Worm (Caenorhabditis elegans) whole organism, young adult: ENCODE measurements around the gene F13A2.4.

Experiments
- B0336.3 ChIP-seq: fragments of 200-800 bp; sonication (Bioruptor generic); IDR thresholded peaks from 2 replicates; pipeline ENCODE4 v1.3.6; 2022; ENCODE audit warnings: missing genetic modification characterization, missing compliant biosample characterization
- F23B12.7 ChIP-seq: sonication (generic microtip); optimal IDR thresholded peaks from 2 replicates; lab custom pipeline; 2017; ENCODE audit warnings: missing genetic modification characterization, mild to moderate bottlenecking, missing compliant biosample characterization, antibody characterized with exemption, moderate library complexity; ENCODE audit not compliant: insufficient read depth
- mes-4 ChIP-seq: sonication (generic microtip); optimal IDR thresholded peaks from 2 replicates; lab custom pipeline; 2016; ENCODE audit warnings: missing genotype, missing genetic modification characterization, missing compliant biosample characterization
- nhr-90 ChIP-seq: sonication (generic microtip); optimal IDR thresholded peaks from 2 replicates; lab custom pipeline; 2016; ENCODE audit warnings: missing genotype, mild to moderate bottlenecking, missing genetic modification characterization, missing compliant biosample characterization

DNA sequence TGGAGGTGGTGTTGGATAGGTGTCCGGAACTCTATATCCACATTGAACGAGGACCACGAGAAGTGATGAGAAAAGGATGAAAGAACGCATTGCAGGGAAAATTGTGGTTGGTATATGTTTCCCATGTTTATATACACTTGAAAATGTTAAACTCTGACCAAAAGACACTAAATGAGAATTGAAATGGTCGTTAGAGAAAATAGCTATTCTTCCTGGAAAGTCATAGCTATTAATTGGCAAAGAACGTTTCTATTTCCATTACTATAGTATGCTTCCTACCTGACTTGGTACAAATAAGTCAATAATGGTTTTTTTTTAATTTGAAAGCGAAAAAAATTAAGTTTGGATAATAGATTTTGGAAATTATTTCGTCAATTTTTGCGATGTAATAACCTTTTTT, 16.7 kb upstream of the F13A2.4 start, which contains the start of gene Y47D7A.18:
- TF ChIP-seq mes-4 (tag; lab: Kevin White, UChicago) = no peak
- no peak for TF ChIP-seq B0336.3 (GFP tag; lab: Robert Waterston, UW)
- no peak for TF ChIP-seq F23B12.7
- no peak for TF ChIP-seq nhr-90 (tag; lab: Kevin White, UChicago)
